Fruit fly (Drosophila melanogaster): ENCODE data around the gene GstD2.

DNA sequence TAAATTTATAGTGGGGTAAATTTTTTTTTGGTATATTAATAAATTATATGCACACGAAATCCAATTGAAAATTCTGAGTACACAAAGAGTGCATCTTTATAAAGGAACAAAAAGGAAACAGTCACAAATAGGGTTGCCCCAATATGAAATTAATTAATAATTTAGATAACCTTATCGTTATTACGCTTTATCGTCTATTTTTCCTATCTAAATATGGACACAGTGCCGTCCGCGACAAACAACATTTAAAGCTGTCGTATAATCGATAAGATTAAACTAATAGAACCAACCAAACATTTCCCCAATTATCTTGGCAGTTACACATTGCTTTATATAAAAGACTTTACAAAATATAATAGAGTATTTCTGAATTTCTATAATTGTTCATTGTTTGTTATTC is 26.3 kb downstream of the GstD2 start:
- TF ChIP-seq pad (GFP tag; optimal IDR thresholded peaks at IDR 0.05) (no peak), CG14711 (tag; optimal IDR thresholded peaks at IDR 0.05) (peak; percentile 7), CG12768 (GFP tag; optimal IDR thresholded peaks at IDR 0.05) (no peak), ovo (GFP tag; optimal IDR thresholded peaks at IDR 0.05) (no peak)
